Fruit fly (Drosophila melanogaster) whole organism, pupa: ENCODE data around the gene MED30.

Experiments used
- CG10348 ChIP-seq: fragments of 200-800 bp; sonication (Bioruptor generic); IDR thresholded peaks from 2 replicates; pipeline ENCODE4 v1.3.6; 2022; ENCODE audit warnings: missing biosample characterization, missing genetic modification characterization
- CG12605 ChIP-seq: fragments of 200-800 bp; sonication (Bioruptor generic); IDR thresholded peaks from 2 replicates; pipeline ENCODE4 v1.3.6; 2022; ENCODE audit warnings: missing biosample characterization, missing genetic modification characterization
- CG13204 ChIP-seq: fragments of 200-800 bp; sonication (Bioruptor generic); optimal IDR thresholded peaks from 2 replicates; lab custom pipeline; 2018; ENCODE audit warnings: missing biosample characterization, mild to moderate bottlenecking, missing genetic modification characterization, moderate library complexity
- CG14655 ChIP-seq: fragments of 200-800 bp; sonication (Bioruptor generic); optimal IDR thresholded peaks from 3 replicates; lab custom pipeline; 2017; ENCODE audit warnings: mild to moderate bottlenecking, missing biosample characterization, missing genetic modification reagents, missing genetic modification characterization
- CG15710 ChIP-seq: fragments of 200-800 bp; sonication (Bioruptor generic); optimal IDR thresholded peaks from 2 replicates; lab custom pipeline; 2018; ENCODE audit warnings: missing biosample characterization, mild to moderate bottlenecking, missing genetic modification characterization, moderate library complexity
- CG17806 ChIP-seq: fragments of 200-800 bp; sonication (Bioruptor generic); optimal IDR thresholded peaks from 2 replicates; lab custom pipeline; 2018; ENCODE audit warnings: missing biosample characterization, mild to moderate bottlenecking, missing genetic modification characterization, moderate library complexity
- CG32121 ChIP-seq: fragments of 200-800 bp; sonication (Bioruptor generic); IDR thresholded peaks from 2 replicates; pipeline ENCODE4 v1.3.6; 2022; ENCODE audit warnings: missing biosample characterization, missing genetic modification characterization
- CG34367 ChIP-seq: fragments of 200-800 bp; sonication (Bioruptor generic); optimal IDR thresholded peaks from 2 replicates; lab custom pipeline; 2018; ENCODE audit warnings: missing biosample characterization, mild to moderate bottlenecking, missing genetic modification characterization
- CG4496 ChIP-seq: fragments of 200-800 bp; sonication (Bioruptor generic); IDR thresholded peaks from 3 replicates; pipeline ENCODE4 v1.3.6; 2022; ENCODE audit warnings: missing biosample characterization, missing genetic modification characterization
- CG8159 ChIP-seq: fragments of 200-800 bp; sonication (Bioruptor generic); optimal IDR thresholded peaks from 3 replicates; lab custom pipeline; 2018; ENCODE audit warnings: missing biosample characterization, mild to moderate bottlenecking, missing genetic modification characterization, moderate library complexity
- CG8301 ChIP-seq: fragments of 200-800 bp; sonication (Bioruptor generic); optimal IDR thresholded peaks from 2 replicates; lab custom pipeline; 2018; ENCODE audit warnings: missing biosample characterization, mild to moderate bottlenecking, missing genetic modification characterization
- CG9948 ChIP-seq: fragments of 200-800 bp; sonication (Bioruptor generic); optimal IDR thresholded peaks from 2 replicates; lab custom pipeline; 2018; ENCODE audit warnings: missing biosample characterization, mild to moderate bottlenecking, missing genetic modification characterization, moderate library complexity
- D1 ChIP-seq: fragments of 200-800 bp; sonication (Bioruptor generic); optimal IDR thresholded peaks from 2 replicates; lab custom pipeline; 2018; ENCODE audit warnings: missing biosample characterization, mild to moderate bottlenecking, missing genetic modification characterization, moderate library complexity
- EcR ChIP-seq: fragments of 200-800 bp; sonication (Bioruptor generic); optimal IDR thresholded peaks from 3 replicates; lab custom pipeline; 2019; ENCODE audit warnings: missing biosample characterization, missing genetic modification characterization, mild to moderate bottlenecking, moderate library complexity, missing genetic modification reagents
- Ets98B ChIP-seq: fragments of 200-800 bp; sonication (Bioruptor generic); IDR thresholded peaks from 2 replicates; pipeline ENCODE4 v1.3.6; 2022; ENCODE audit warnings: missing biosample characterization, missing genetic modification characterization
- Pif1A ChIP-seq: fragments of 200-800 bp; sonication (Bioruptor generic); optimal IDR thresholded peaks from 3 replicates; lab custom pipeline; 2016; ENCODE audit warnings: missing biosample characterization, missing genetic modification characterization
- Pif1B ChIP-seq: fragments of 200-800 bp; sonication (Bioruptor generic); optimal IDR thresholded peaks from 3 replicates; lab custom pipeline; 2016; ENCODE audit warnings: missing biosample characterization, missing genetic modification characterization
- Snoo ChIP-seq: fragments of 200-800 bp; sonication (Bioruptor generic); optimal IDR thresholded peaks from 3 replicates; lab custom pipeline; 2017; ENCODE audit warnings: missing biosample characterization, mild to moderate bottlenecking, missing genetic modification characterization, inconsistent platforms
- fd96Ca ChIP-seq: fragments of 200-800 bp; sonication (Bioruptor generic); IDR thresholded peaks from 3 replicates; pipeline ENCODE4 v1.3.6; 2022; ENCODE audit warnings: missing biosample characterization, missing genetic modification characterization
- gl ChIP-seq: fragments of 200-800 bp; sonication (Bioruptor generic); optimal IDR thresholded peaks from 2 replicates; lab custom pipeline; 2018; ENCODE audit warnings: missing biosample characterization, mild to moderate bottlenecking, missing genetic modification characterization
- rn ChIP-seq: fragments of 200-800 bp; sonication (Bioruptor generic); IDR thresholded peaks from 2 replicates; pipeline ENCODE4 v1.3.6; 2022; ENCODE audit warnings: missing biosample characterization, missing genetic modification characterization

MED30 gene

DNA sequence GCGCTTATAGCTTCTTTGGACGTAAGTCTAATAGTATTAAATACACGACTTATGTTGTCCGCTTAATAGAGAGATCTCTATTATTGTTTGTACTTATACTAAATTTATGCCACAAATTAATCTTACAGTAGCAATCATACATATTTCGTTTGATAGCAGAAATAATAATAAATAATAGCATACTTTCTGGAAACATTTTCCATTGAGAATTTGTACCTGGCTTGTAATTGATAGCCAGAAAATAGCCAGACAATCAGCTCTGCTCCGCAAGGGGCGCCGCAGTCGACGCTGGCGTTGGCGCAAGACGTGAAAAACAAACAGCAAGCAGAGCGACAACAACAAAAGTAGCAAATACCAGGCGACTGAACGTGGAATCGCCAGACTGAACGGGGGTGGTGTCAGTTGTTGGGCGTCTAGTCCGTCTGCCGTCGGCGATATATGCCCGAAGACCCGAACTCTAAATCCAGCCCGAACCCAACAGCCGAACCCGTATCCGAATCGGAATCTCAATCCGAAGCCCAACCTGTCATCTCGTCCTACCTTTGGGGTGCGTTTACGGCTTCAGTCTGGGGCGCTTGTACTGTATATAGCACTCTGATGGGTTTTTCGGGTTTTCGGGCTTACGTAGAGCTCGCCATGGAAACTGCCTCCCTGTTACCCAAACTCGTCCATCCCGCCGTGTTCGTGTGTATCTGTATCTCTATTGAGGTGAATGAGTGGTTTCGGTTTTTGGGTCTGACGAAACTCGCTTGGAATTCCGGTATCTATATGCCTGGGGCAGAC lies 45.7 kb upstream of the MED30 start:
- TF ChIP-seq Pif1A (GFP tag; lab: Kevin White, UChicago), result peak; percentile 15
- peak; percentile 74 for TF ChIP-seq CG14655 (GFP tag; lab: Kevin White, UChicago)
- TF ChIP-seq fd96Ca (GFP tag; lab: Robert Waterston, UW), result no peak
- peak; percentile 61 for TF ChIP-seq CG34367 (tag; lab: Kevin White, UChicago)
- peak; percentile 67 for TF ChIP-seq CG8159 (tag; lab: Kevin White, UChicago)
- TF ChIP-seq CG12605 (GFP tag; lab: Robert Waterston, UW), result no peak
- TF ChIP-seq D1 (tag; lab: Kevin White, UChicago), result peak; percentile 48
- peak; percentile 33 for TF ChIP-seq Snoo (tag; lab: Kevin White, UChicago)
- peak; percentile 47 for TF ChIP-seq CG8301
- peak; percentile 41 for TF ChIP-seq CG9948 (tag; lab: Kevin White, UChicago)
- TF ChIP-seq CG17806 (tag; lab: Kevin White, UChicago), result peak; percentile 42
- peak; percentile 18; the same call in 1 of the 2 replicates for TF ChIP-seq Ets98B
- peak; percentile 18 for TF ChIP-seq CG13204 (GFP tag; lab: Kevin White, UChicago)
- TF ChIP-seq CG32121 (GFP tag; lab: Robert Waterston, UW), result no peak
- no peak for TF ChIP-seq CG4496 (GFP tag; lab: Robert Waterston, UW)
- no peak for TF ChIP-seq rn (GFP tag; lab: Robert Waterston, UW)
- TF ChIP-seq CG10348 (GFP tag; lab: Robert Waterston, UW), result no peak
- TF ChIP-seq Pif1B (GFP tag; lab: Kevin White, UChicago), result peak; percentile 33
- TF ChIP-seq CG15710 (tag; lab: Kevin White, UChicago), result peak; percentile 60
- TF ChIP-seq EcR (GFP tag; lab: Kevin White, UChicago), result peak; percentile 68
- TF ChIP-seq gl (tag; lab: Kevin White, UChicago), result no peak
- TF ChIP-seq, all 21 proteins: peak for 14

DNA sequence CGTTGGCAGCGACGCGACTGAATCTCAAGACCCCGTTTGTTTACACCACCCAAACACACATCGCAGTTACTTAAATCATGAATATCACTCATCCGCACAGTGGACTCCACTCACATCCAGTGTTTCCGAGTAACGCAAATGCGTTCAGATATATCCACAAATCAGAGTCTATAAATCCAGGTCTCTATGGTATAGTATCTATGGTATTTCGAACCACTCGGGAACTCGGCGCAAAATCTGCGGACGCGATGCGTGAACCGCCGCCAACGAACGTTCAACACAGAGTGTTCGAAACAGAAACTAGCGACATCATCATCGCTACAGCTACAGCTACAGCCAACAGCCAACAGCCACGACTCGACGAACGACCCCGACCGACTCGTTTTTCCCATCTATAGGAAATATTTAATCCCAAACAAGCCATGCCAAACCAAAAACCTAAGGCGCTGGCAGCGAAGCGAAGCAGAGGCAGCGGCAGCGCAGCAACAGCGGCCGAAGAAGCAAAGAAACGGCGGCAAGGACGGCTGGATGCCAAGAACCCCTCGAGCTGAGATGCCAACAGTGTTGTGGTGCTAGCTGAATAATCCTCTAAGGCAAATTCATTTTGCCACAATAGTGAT lies 45.0 kb upstream of the MED30 start, which contains the start of gene CG13894:
TSS of gene CG13894 (minus strand) at position 397 of the 620 bp plus-strand sequence.
- no peak for TF ChIP-seq CG17806 (tag; lab: Kevin White, UChicago)
- TF ChIP-seq, all 21 proteins: peak for 0

DNA sequence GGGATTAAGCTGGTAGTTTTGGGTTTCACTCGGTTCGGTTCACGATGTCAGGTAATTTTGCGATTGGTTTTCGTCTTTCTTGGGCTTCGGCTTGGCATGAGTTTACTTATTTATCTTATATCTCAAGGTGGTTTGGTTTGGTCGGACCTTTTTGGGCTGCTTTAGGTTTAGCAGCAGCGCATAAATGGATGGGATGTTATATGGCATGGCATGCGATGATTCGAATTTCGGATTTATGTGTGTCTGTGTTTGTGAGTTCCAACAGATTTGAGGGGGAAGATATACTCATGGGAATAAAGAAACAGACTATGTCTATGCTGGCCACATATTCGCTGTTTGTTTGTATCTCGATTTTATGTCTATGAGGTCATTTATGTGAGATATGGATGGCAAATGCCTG lies 43.8 kb upstream of the MED30 start:
- TF ChIP-seq CG32121 (GFP tag; lab: Robert Waterston, UW) (no peak), CG14655 (GFP tag; lab: Kevin White, UChicago) (no peak), CG8159 (tag; lab: Kevin White, UChicago) (no peak), CG17806 (tag; lab: Kevin White, UChicago) (no peak), D1 (tag; lab: Kevin White, UChicago) (no peak), CG4496 (GFP tag; lab: Robert Waterston, UW) (no peak), CG34367 (tag; lab: Kevin White, UChicago) (no peak), Pif1A (GFP tag; lab: Kevin White, UChicago) (no peak), EcR (GFP tag; lab: Kevin White, UChicago) (no peak), CG15710 (tag; lab: Kevin White, UChicago) (no peak), fd96Ca (GFP tag; lab: Robert Waterston, UW) (no peak)
- TF ChIP-seq, all 21 proteins: peak for 0

DNA sequence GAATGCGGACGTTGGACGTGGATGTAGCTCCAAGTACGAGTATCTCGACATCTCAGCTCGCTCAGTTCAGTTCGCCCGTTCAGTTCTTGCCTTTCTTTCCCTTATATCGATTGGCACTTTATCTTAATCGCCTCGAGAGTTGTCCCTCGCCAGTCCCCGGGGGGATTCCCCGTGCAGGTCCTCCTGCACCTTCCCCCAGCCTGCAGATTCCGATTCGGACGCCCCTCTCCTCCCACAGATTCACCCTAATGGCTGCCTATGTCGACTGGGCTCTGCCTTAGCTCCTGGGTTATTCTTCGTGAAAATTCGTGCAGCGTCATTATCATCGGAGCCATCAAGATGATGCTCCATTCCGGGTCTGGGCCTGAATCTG lies 43.2 kb upstream of the MED30 start:
- TF ChIP-seq CG8159 (tag; lab: Kevin White, UChicago) (no peak), CG14655 (GFP tag; lab: Kevin White, UChicago) (no peak), Pif1B (GFP tag; lab: Kevin White, UChicago) (no peak), fd96Ca (GFP tag; lab: Robert Waterston, UW) (no peak), CG32121 (GFP tag; lab: Robert Waterston, UW) (no peak), CG4496 (GFP tag; lab: Robert Waterston, UW) (no peak), CG15710 (tag; lab: Kevin White, UChicago) (no peak), CG17806 (tag; lab: Kevin White, UChicago) (no peak), CG8301 (no peak), D1 (tag; lab: Kevin White, UChicago) (no peak), Pif1A (GFP tag; lab: Kevin White, UChicago) (no peak), Ets98B (no peak), CG13204 (GFP tag; lab: Kevin White, UChicago) (no peak), CG12605 (GFP tag; lab: Robert Waterston, UW) (no peak), CG10348 (GFP tag; lab: Robert Waterston, UW) (no peak), CG9948 (tag; lab: Kevin White, UChicago) (no peak), Snoo (tag; lab: Kevin White, UChicago) (no peak)

DNA sequence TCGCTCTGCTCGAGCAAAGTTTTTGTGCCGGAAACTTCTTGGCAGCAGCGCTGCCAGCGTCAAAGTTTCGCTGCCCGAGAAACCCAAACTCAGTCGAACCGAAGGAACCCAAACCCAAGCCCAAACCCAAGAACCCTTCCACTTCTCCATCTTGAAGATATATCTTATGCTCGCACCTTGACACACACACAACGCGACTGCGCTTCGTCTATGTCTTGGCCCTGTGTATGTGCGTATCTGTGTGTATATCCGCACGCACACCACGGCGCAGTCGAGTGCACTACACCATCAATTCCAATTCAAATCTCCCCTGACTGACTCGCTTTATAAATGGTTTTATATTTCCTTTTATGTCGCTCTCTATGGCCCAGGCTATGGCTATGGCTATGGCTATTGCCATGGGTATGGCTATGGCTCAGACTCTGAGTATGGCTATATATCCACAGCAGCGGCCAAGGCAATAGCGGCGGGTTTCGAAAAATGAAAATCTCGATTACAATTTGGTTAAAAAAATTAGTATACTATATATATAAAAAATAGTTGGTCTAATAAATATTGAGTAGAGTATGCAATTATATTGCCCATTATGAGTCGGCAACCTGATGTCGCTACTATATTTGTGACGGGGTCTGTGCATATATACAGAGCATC lies 42.6 kb upstream of the MED30 start:
- peak; percentile 91 for TF ChIP-seq Pif1A (GFP tag; lab: Kevin White, UChicago)
- peak; percentile 92 for TF ChIP-seq rn (GFP tag; lab: Robert Waterston, UW)
- peak; percentile 95 for TF ChIP-seq CG34367 (tag; lab: Kevin White, UChicago)
- no peak for TF ChIP-seq D1 (tag; lab: Kevin White, UChicago)
- peak; percentile 97 for TF ChIP-seq fd96Ca (GFP tag; lab: Robert Waterston, UW)
- TF ChIP-seq CG14655 (GFP tag; lab: Kevin White, UChicago), result peak; percentile 97
- TF ChIP-seq Pif1B (GFP tag; lab: Kevin White, UChicago), result peak; percentile 95
- TF ChIP-seq CG13204 (GFP tag; lab: Kevin White, UChicago), result peak; percentile 94
- peak; percentile 96 for TF ChIP-seq Ets98B
- peak; percentile 78 for TF ChIP-seq CG10348 (GFP tag; lab: Robert Waterston, UW)
- peak; percentile 96 for TF ChIP-seq CG4496 (GFP tag; lab: Robert Waterston, UW)
- TF ChIP-seq EcR (GFP tag; lab: Kevin White, UChicago), result peak; percentile 45
- TF ChIP-seq Snoo (tag; lab: Kevin White, UChicago), result peak; percentile 90
- TF ChIP-seq CG15710 (tag; lab: Kevin White, UChicago), result peak; percentile 98
- TF ChIP-seq gl (tag; lab: Kevin White, UChicago), result peak; percentile 95
- peak; percentile 95 for TF ChIP-seq CG12605 (GFP tag; lab: Robert Waterston, UW)
- TF ChIP-seq CG32121 (GFP tag; lab: Robert Waterston, UW), result peak; percentile 95
- TF ChIP-seq CG17806 (tag; lab: Kevin White, UChicago), result peak; percentile 99
- TF ChIP-seq CG8301, result peak; percentile 94
- peak; percentile 98 for TF ChIP-seq CG8159 (tag; lab: Kevin White, UChicago)
- peak; percentile 99 for TF ChIP-seq CG9948 (tag; lab: Kevin White, UChicago)
